Worm (Caenorhabditis elegans) whole organism, early embryonic: Measurements from ENCODE around the gene Y38H6C.18.

Experiments
- aly-1 ChIP-seq: sonication (generic microtip); optimal IDR thresholded peaks from 2 replicates; lab custom pipeline; 2016; ENCODE audit warnings: missing genetic modification characterization, missing compliant biosample characterization
- ama-1 ChIP-seq: fragments of 150-350 bp; optimal IDR thresholded peaks from 2 replicates; lab custom pipeline; 2014
- ceh-36 ChIP-seq: sonication (generic microtip); optimal IDR thresholded peaks from 2 replicates; lab custom pipeline; 2016; ENCODE audit warnings: missing genetic modification characterization, inconsistent platforms, missing compliant biosample characterization
- flt-1 ChIP-seq: fragments of 200-800 bp; sonication (Bioruptor generic); IDR thresholded peaks from 2 replicates; pipeline ENCODE4 v1.3.6; 2022; ENCODE audit warnings: missing genetic modification characterization, missing compliant biosample characterization
- hmbx-1 ChIP-seq: sonication (generic microtip); optimal IDR thresholded peaks from 2 replicates; lab custom pipeline; 2016; ENCODE audit warnings: mild to moderate bottlenecking, missing genetic modification characterization, missing compliant biosample characterization
- pes-1 ChIP-seq: fragments of 200-800 bp; sonication (Bioruptor generic); IDR thresholded peaks from 2 replicates; pipeline ENCODE4 v1.3.6; 2022; ENCODE audit warnings: missing genetic modification reagents, missing genetic modification characterization, missing compliant biosample characterization
- scrt-1 ChIP-seq: fragments of 200-800 bp; sonication (Bioruptor generic); IDR thresholded peaks from 2 replicates; pipeline ENCODE4 v1.3.6; 2022; ENCODE audit warnings: missing genetic modification characterization, missing compliant biosample characterization
- sea-1 ChIP-seq: fragments of 200-800 bp; sonication (Bioruptor generic); conservative IDR thresholded peaks from 2 replicates; pipeline ENCODE4 v1.3.6; 2022; ENCODE audit warnings: missing genetic modification characterization, missing compliant biosample characterization
- tbx-37 ChIP-seq: fragments of 200-800 bp; sonication (Bioruptor generic); conservative IDR thresholded peaks from 2 replicates; pipeline ENCODE4 v1.3.6; 2022; ENCODE audit warnings: missing genetic modification reagents, missing genetic modification characterization, missing compliant biosample characterization
- tra-4 ChIP-seq: sonication (generic microtip); optimal IDR thresholded peaks from 2 replicates; lab custom pipeline; 2017; ENCODE audit warnings: missing genetic modification characterization, missing compliant biosample characterization

Gene Y38H6C.18

DNA sequence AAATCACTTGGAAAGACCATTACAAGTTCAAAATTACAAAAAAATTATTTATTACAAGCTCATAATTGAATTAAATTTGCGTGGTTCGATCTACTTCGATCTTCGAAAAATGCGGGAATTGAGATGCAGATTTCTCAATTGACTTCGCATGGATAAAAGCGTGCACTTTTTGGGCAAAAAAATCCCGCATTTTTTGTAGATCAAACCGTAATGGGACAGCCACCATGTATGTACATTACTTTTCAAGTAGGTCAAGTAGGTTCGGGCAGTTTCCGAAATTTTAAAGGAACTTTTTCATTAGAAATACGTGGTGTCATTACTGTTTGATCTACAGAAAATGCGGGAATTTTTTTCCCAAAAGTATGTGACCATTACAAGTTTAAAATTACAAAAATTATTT, 49.4 kb downstream of the Y38H6C.18 start:
- TF ChIP-seq flt-1 (GFP tag; lab: Robert Waterston, UW) (no peak), aly-1 (tag; lab: Kevin White, UChicago) (no peak), tra-4 (tag; lab: Kevin White, UChicago) (no peak), pes-1 (GFP tag; lab: Robert Waterston, UW) (no peak), ama-1 (lab: Kevin White, UChicago) (no peak), tbx-37 (no peak), hmbx-1 (no peak), scrt-1 (no peak), ceh-36 (tag; lab: Kevin White, UChicago) (no peak), sea-1 (no peak)
